Worm (Caenorhabditis elegans): ENCODE data around the gene jud-4.

DNA sequence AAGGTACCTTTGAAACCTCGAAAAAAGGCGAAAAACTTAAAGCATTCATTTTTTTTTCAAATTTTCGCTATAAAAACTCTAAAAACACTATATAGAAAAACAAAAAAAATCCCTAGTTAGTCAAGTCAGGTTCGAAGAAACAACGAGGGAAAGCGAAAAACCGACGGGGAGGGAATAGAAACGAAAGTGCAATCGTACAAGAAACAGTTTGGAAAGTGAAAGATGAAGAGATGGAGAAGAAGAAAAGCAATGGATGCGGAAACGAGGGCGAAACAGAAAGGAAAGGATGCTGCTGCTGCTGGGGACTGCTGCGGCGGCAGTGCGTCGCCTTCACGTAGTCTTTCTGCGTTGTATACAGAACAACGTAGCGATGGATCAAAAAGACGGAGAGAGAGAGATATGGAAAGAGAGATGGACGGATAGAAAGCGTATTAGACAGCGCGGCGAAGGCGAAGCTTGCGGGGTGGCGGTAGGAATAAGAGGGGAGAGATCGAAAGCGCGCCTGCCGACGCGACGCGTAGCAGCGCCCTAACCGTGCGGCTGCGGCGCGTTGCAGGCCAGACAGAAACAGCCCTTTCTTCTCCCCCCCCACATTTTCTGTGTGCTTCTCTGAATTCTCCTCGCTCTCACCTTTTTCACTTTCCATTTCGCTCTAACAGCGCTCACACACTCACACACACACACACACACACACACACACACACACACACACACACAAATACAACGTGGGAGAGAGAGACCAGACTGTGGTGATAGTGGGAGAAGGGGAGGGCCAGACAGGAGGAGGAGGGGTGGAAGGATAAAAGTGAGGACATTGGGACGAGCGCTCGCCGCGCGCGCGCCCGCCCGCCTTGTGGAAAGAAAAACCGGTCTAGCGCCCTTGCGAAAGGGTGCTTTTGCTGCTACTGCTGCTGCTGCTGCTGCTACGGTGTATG is 8.8 kb upstream of the jud-4 start:
- TF ChIP-seq ccch-3 (GFP tag; optimal IDR thresholded peaks at IDR 0.05) = no peak
- no peak for TF ChIP-seq bed-2 (GFP tag; IDR thresholded peaks at IDR 0.05)
- TF ChIP-seq lir-1 (GFP tag; conservative IDR thresholded peaks at IDR 0.05) = peak; percentile 87
- no peak for TF ChIP-seq nhr-90 (tag; optimal IDR thresholded peaks at IDR 0.05)
- TF ChIP-seq F33H1.4 (GFP tag; IDR thresholded peaks at IDR 0.05) = no peak
- TF ChIP-seq hlh-26 (GFP tag; conservative IDR thresholded peaks at IDR 0.05) = no peak
- no peak for TF ChIP-seq snpc-1.3 (tag; optimal IDR thresholded peaks at IDR 0.05; ENCODE audit: insufficient read depth)
- no peak for TF ChIP-seq unc-130 (GFP tag; optimal IDR thresholded peaks at IDR 0.05)
- no peak for TF ChIP-seq mel-28 (tag; optimal IDR thresholded peaks at IDR 0.05; ENCODE audit: borderline replicate concordance)
- TF ChIP-seq D2030.7 (GFP tag; IDR thresholded peaks at IDR 0.05) = no peak
- TF ChIP-seq him-1 (tag; optimal IDR thresholded peaks at IDR 0.05) = no peak
- TF ChIP-seq nfya-2 (GFP tag; IDR thresholded peaks at IDR 0.05) = no peak
- TF ChIP-seq pha-4 (tag; optimal IDR thresholded peaks at IDR 0.05) = no peak
